Worm (Caenorhabditis elegans): ENCODE data around the gene trap-4.

- TF ChIP-seq ZK546.5 (tag; optimal IDR thresholded peaks at IDR 0.05): no peak
- no peak for TF ChIP-seq fos-1 (tag; optimal IDR thresholded peaks at IDR 0.05)
- no peak for TF ChIP-seq unc-62 (GFP tag; optimal IDR thresholded peaks at IDR 0.05)
- no peak for TF ChIP-seq snpc-4 (tag; optimal IDR thresholded peaks at IDR 0.05)
- TF ChIP-seq elt-1 (tag; optimal IDR thresholded peaks at IDR 0.05): no peak
- TF ChIP-seq F13H6.1 (tag; optimal IDR thresholded peaks at IDR 0.05): no peak
- no peak for TF ChIP-seq crh-2 (tag; optimal IDR thresholded peaks at IDR 0.05)
- no peak for TF ChIP-seq nhr-237 (tag; optimal IDR thresholded peaks at IDR 0.05)
Measured at ce11 chrIII:11946973-11947372, 26.4 kb downstream of the trap-4 start, which contains the start of gene Y56A3A.7.

Measured in whole organism, L2 larva.